Comparison of ENCODE assay signal across 1 fruit fly cellular context in genomic region chr3L:3410978-3411629, dm6.
TF ChIP-seq lines count a peak whose summit lies in the region.

No protein-coding gene starts in this region.

TF ChIP-seq in whole organism, embryonic, 481 proteins besides CTCF, POLR2A, EP300 and RAD21 (continued from another document):
- no peak for TF ChIP-seq Bgb (GFP tag; IDR thresholded peaks at IDR 0.05; lab: Robert Waterston, UW; ENCODE audit: partially characterized antibody)
- TF ChIP-seq CG7928 (GFP tag; optimal IDR thresholded peaks at IDR 0.05; lab: Kevin White, UChicago) = no peak
- TF ChIP-seq CG2116 (GFP tag; optimal IDR thresholded peaks at IDR 0.05; lab: Kevin White, UChicago) = no peak
- TF ChIP-seq CG13424 (tag; optimal IDR thresholded peaks at IDR 0.05; lab: Kevin White, UChicago) = no peak
- TF ChIP-seq Hmx (GFP tag; optimal IDR thresholded peaks at IDR 0.05; lab: Kevin White, UChicago) = no peak
- TF ChIP-seq CG18619 (GFP tag; optimal IDR thresholded peaks at IDR 0.05; lab: Kevin White, UChicago) = no peak
- TF ChIP-seq HHEX (GFP tag; optimal IDR thresholded peaks at IDR 0.05; lab: Kevin White, UChicago) = no peak
- TF ChIP-seq MESR4 (GFP tag; optimal IDR thresholded peaks at IDR 0.05; lab: Kevin White, UChicago) = no peak
- TF ChIP-seq twi (tag; optimal IDR thresholded peaks at IDR 0.05; lab: Kevin White, UChicago) = peak; percentile 60
- no peak for TF ChIP-seq CG11085 (GFP tag; IDR thresholded peaks at IDR 0.05; lab: Robert Waterston, UW)
- TF ChIP-seq bcd (GFP tag; optimal IDR thresholded peaks at IDR 0.05; lab: Kevin White, UChicago) = no peak
- TF ChIP-seq esg (GFP tag; conservative IDR thresholded peaks at IDR 0.05; lab: Robert Waterston, UW) = no peak
- TF ChIP-seq CG13775 (GFP tag; optimal IDR thresholded peaks at IDR 0.05; lab: Kevin White, UChicago) = no peak
- TF ChIP-seq Med (GFP tag; lab: Kevin White, UChicago) = peak; percentile 75
- TF ChIP-seq CG33213 (GFP tag; optimal IDR thresholded peaks at IDR 0.05; lab: Kevin White, UChicago) = no peak
- no peak for TF ChIP-seq grau (tag; optimal IDR thresholded peaks at IDR 0.05; lab: Kevin White, UChicago)
- no peak for TF ChIP-seq fd64A (GFP tag; optimal IDR thresholded peaks at IDR 0.05; lab: Kevin White, UChicago)
- no peak for TF ChIP-seq YL-1 (GFP tag; optimal IDR thresholded peaks at IDR 0.05; lab: Kevin White, UChicago)
- no peak for TF ChIP-seq ATbp (GFP tag; optimal IDR thresholded peaks at IDR 0.05; lab: Kevin White, UChicago)
- TF ChIP-seq D19A (tag; optimal IDR thresholded peaks at IDR 0.05; lab: Kevin White, UChicago) = no peak
- TF ChIP-seq chinmo (GFP tag; IDR thresholded peaks at IDR 0.05; lab: Robert Waterston, UW; ENCODE audit: partially characterized antibody) = 0 out of 4 replicates have a peak, but pooled peaks have one; percentile 33
- no peak for TF ChIP-seq D19B (GFP tag; optimal IDR thresholded peaks at IDR 0.05; lab: Kevin White, UChicago)
- TF ChIP-seq Sox100B (GFP tag; optimal IDR thresholded peaks at IDR 0.05; lab: Kevin White, UChicago) = no peak
- no peak for TF ChIP-seq sima (GFP tag; optimal IDR thresholded peaks at IDR 0.05; lab: Kevin White, UChicago)
- no peak for TF ChIP-seq CG12155 (GFP tag; optimal IDR thresholded peaks at IDR 0.05; lab: Kevin White, UChicago)
- TF ChIP-seq CG13894 (tag; optimal IDR thresholded peaks at IDR 0.05; lab: Kevin White, UChicago) = peak; percentile 73
- TF ChIP-seq CoRest (tag; optimal IDR thresholded peaks at IDR 0.05; lab: Kevin White, UChicago) = no peak
- TF ChIP-seq az2 (GFP tag; optimal IDR thresholded peaks at IDR 0.05; lab: Kevin White, UChicago) = no peak
- TF ChIP-seq fd96Cb (tag; optimal IDR thresholded peaks at IDR 0.05; lab: Kevin White, UChicago) = no peak
- no peak for TF ChIP-seq CG30403 (GFP tag; optimal IDR thresholded peaks at IDR 0.05; lab: Kevin White, UChicago)
- no peak for TF ChIP-seq CG9817 (tag; optimal IDR thresholded peaks at IDR 0.05; lab: Kevin White, UChicago)
- TF ChIP-seq gsb (GFP tag; IDR thresholded peaks at IDR 0.05; lab: Robert Waterston, UW) = no peak
- TF ChIP-seq h (optimal IDR thresholded peaks at IDR 0.05; lab: Kevin White, UChicago) = no peak
- no peak for TF ChIP-seq Nf-YC (tag; optimal IDR thresholded peaks at IDR 0.05; lab: Kevin White, UChicago)
- no peak for TF ChIP-seq phol (tag; optimal IDR thresholded peaks at IDR 0.05; lab: Kevin White, UChicago)
- TF ChIP-seq knrl (GFP tag; IDR thresholded peaks at IDR 0.05; lab: Robert Waterston, UW; ENCODE audit: partially characterized antibody) = no peak
- no peak for TF ChIP-seq CG4424 (GFP tag; optimal IDR thresholded peaks at IDR 0.05; lab: Kevin White, UChicago)
- TF ChIP-seq rib (GFP tag; IDR thresholded peaks at IDR 0.05; lab: Robert Waterston, UW) = no peak
- no peak for TF ChIP-seq lbe (GFP tag; optimal IDR thresholded peaks at IDR 0.05; lab: Kevin White, UChicago)
- no peak for TF ChIP-seq CG8089 (GFP tag; optimal IDR thresholded peaks at IDR 0.05; lab: Kevin White, UChicago)
- TF ChIP-seq CG16779 (GFP tag; IDR thresholded peaks at IDR 0.05; lab: Robert Waterston, UW) = 0 out of 2 replicates have a peak, but pooled peaks have one; percentile 44
- TF ChIP-seq CG12659 (GFP tag; optimal IDR thresholded peaks at IDR 0.05; lab: Kevin White, UChicago) = no peak
- TF ChIP-seq pros (GFP tag; optimal IDR thresholded peaks at IDR 0.05; lab: Kevin White, UChicago) = no peak
- TF ChIP-seq otp (GFP tag; IDR thresholded peaks at IDR 0.05; lab: Robert Waterston, UW) = no peak
- no peak for TF ChIP-seq row (GFP tag; IDR thresholded peaks at IDR 0.05; lab: Robert Waterston, UW)
- TF ChIP-seq CG9437 (GFP tag; optimal IDR thresholded peaks at IDR 0.05; lab: Kevin White, UChicago) = no peak
- TF ChIP-seq CG2712 (tag; optimal IDR thresholded peaks at IDR 0.05; lab: Kevin White, UChicago) = no peak
- TF ChIP-seq Atf3 (GFP tag; optimal IDR thresholded peaks at IDR 0.05; lab: Kevin White, UChicago) = no peak
- 0 out of 3 replicates have a peak, but pooled peaks have one; percentile 26 for TF ChIP-seq ci (GFP tag; IDR thresholded peaks at IDR 0.05; lab: Robert Waterston, UW)
- no peak for TF ChIP-seq Optix (GFP tag; IDR thresholded peaks at IDR 0.05; lab: Robert Waterston, UW)
- no peak for TF ChIP-seq fd3F (GFP tag; optimal IDR thresholded peaks at IDR 0.05; lab: Kevin White, UChicago)
- TF ChIP-seq chn (GFP tag; optimal IDR thresholded peaks at IDR 0.05; lab: Kevin White, UChicago) = no peak
- no peak for TF ChIP-seq B-H1 (GFP tag; IDR thresholded peaks at IDR 0.05; lab: Robert Waterston, UW)
- no peak for TF ChIP-seq CG34376 (GFP tag; optimal IDR thresholded peaks at IDR 0.05; lab: Kevin White, UChicago)
- TF ChIP-seq CG5180 (GFP tag; optimal IDR thresholded peaks at IDR 0.05; lab: Kevin White, UChicago) = no peak
- peak; percentile 9 for TF ChIP-seq zen (tag; optimal IDR thresholded peaks at IDR 0.05; lab: Kevin White, UChicago)
- TF ChIP-seq Lhr (GFP tag; optimal IDR thresholded peaks at IDR 0.05; lab: Kevin White, UChicago) = no peak
- no peak for TF ChIP-seq Fer3 (tag; optimal IDR thresholded peaks at IDR 0.05; lab: Kevin White, UChicago)
- no peak for TF ChIP-seq jigr1 (GFP tag; IDR thresholded peaks at IDR 0.05; lab: Robert Waterston, UW)
- peak; percentile 28 for TF ChIP-seq CG15479 (GFP tag; optimal IDR thresholded peaks at IDR 0.05; lab: Kevin White, UChicago)
- TF ChIP-seq sqz (GFP tag; optimal IDR thresholded peaks at IDR 0.05; lab: Kevin White, UChicago) = no peak
- TF ChIP-seq abd-A (tag; optimal IDR thresholded peaks at IDR 0.05; lab: Kevin White, UChicago) = peak; percentile 86
- TF ChIP-seq zf30C (GFP tag; optimal IDR thresholded peaks at IDR 0.05; lab: Kevin White, UChicago) = no peak
- no peak for TF ChIP-seq ERR (GFP tag; optimal IDR thresholded peaks at IDR 0.05; lab: Kevin White, UChicago)
- peak; percentile 70 for TF ChIP-seq sr (GFP tag; IDR thresholded peaks at IDR 0.05; lab: Robert Waterston, UW)
- peak; percentile 68 for TF ChIP-seq cg (GFP tag; optimal IDR thresholded peaks at IDR 0.05; lab: Kevin White, UChicago)
- TF ChIP-seq Mrtf (GFP tag; IDR thresholded peaks at IDR 0.05; lab: Robert Waterston, UW) = no peak
- TF ChIP-seq CG1602 (GFP tag; optimal IDR thresholded peaks at IDR 0.05; lab: Kevin White, UChicago) = no peak
- TF ChIP-seq TFAM (GFP tag; optimal IDR thresholded peaks at IDR 0.05; lab: Kevin White, UChicago) = no peak
- TF ChIP-seq nmo (GFP tag; optimal IDR thresholded peaks at IDR 0.05; lab: Kevin White, UChicago) = no peak
- no peak for TF ChIP-seq Opbp (GFP tag; IDR thresholded peaks at IDR 0.05; lab: Robert Waterston, UW; ENCODE audit: partially characterized antibody)
- TF ChIP-seq toy (GFP tag; IDR thresholded peaks at IDR 0.05; lab: Robert Waterston, UW) = no peak
- no peak for TF ChIP-seq CG15073 (GFP tag; optimal IDR thresholded peaks at IDR 0.05; lab: Kevin White, UChicago)
- TF ChIP-seq sd (tag; optimal IDR thresholded peaks at IDR 0.05; lab: Kevin White, UChicago) = peak; percentile 28
- TF ChIP-seq CG18262 (tag; optimal IDR thresholded peaks at IDR 0.05; lab: Kevin White, UChicago) = no peak
- TF ChIP-seq Doc3 (GFP tag; IDR thresholded peaks at IDR 0.05; lab: Robert Waterston, UW; ENCODE audit: partially characterized antibody) = no peak
- no peak for TF ChIP-seq Side (GFP tag; optimal IDR thresholded peaks at IDR 0.05; lab: Kevin White, UChicago)
- TF ChIP-seq vfl (GFP tag; optimal IDR thresholded peaks at IDR 0.05; lab: Kevin White, UChicago) = no peak
- TF ChIP-seq CG12769 (tag; optimal IDR thresholded peaks at IDR 0.05; lab: Kevin White, UChicago) = no peak
- no peak for TF ChIP-seq wdn (GFP tag; IDR thresholded peaks at IDR 0.05; lab: Robert Waterston, UW)
- no peak; the same call in 1 of the 2 replicates for TF ChIP-seq CG32767 (GFP tag; IDR thresholded peaks at IDR 0.05; lab: Robert Waterston, UW)
- no peak for TF ChIP-seq CG8924 (tag; optimal IDR thresholded peaks at IDR 0.05; lab: Kevin White, UChicago)
- no peak for TF ChIP-seq CG10147 (GFP tag; optimal IDR thresholded peaks at IDR 0.05; lab: Kevin White, UChicago)
- no peak for TF ChIP-seq ken (GFP tag; IDR thresholded peaks at IDR 0.05; lab: Robert Waterston, UW)
- TF ChIP-seq cas (GFP tag; IDR thresholded peaks at IDR 0.05; lab: Robert Waterston, UW) = no peak
- TF ChIP-seq Kr (GFP tag; optimal IDR thresholded peaks at IDR 0.05; lab: Kevin White, UChicago) = no peak
- TF ChIP-seq maf-S (GFP tag; optimal IDR thresholded peaks at IDR 0.05; lab: Kevin White, UChicago) = no peak
- no peak for TF ChIP-seq CG34422 (GFP tag; IDR thresholded peaks at IDR 0.05; lab: Robert Waterston, UW)
- TF ChIP-seq org-1 (GFP tag; optimal IDR thresholded peaks at IDR 0.05; lab: Kevin White, UChicago) = no peak
- no peak for TF ChIP-seq CG12744 (GFP tag; optimal IDR thresholded peaks at IDR 0.05; lab: Kevin White, UChicago)
- no peak for TF ChIP-seq Dip2 (GFP tag; IDR thresholded peaks at IDR 0.05; lab: Robert Waterston, UW)
- TF ChIP-seq Drgx (GFP tag; IDR thresholded peaks at IDR 0.05; lab: Robert Waterston, UW) = no peak
- no peak for TF ChIP-seq CG9876 (GFP tag; optimal IDR thresholded peaks at IDR 0.05; lab: Kevin White, UChicago)
- no peak for TF ChIP-seq CG6254 (GFP tag; optimal IDR thresholded peaks at IDR 0.05; lab: Kevin White, UChicago)
- no peak for TF ChIP-seq NC2β (GFP tag; optimal IDR thresholded peaks at IDR 0.05; lab: Kevin White, UChicago)
- TF ChIP-seq Sox102F (GFP tag; optimal IDR thresholded peaks at IDR 0.05; lab: Kevin White, UChicago) = no peak
- no peak for TF ChIP-seq CG30020 (tag; optimal IDR thresholded peaks at IDR 0.05; lab: Kevin White, UChicago)
- no peak for TF ChIP-seq Ets65A (GFP tag; lab: Kevin White, UChicago)
- TF ChIP-seq grn (GFP tag; optimal IDR thresholded peaks at IDR 0.05; lab: Kevin White, UChicago) = no peak
- TF ChIP-seq CG10431 (GFP tag; optimal IDR thresholded peaks at IDR 0.05; lab: Kevin White, UChicago) = no peak
- TF ChIP-seq Adf1 (GFP tag; IDR thresholded peaks at IDR 0.05; lab: Robert Waterston, UW) = peak; percentile 89
- no peak for TF ChIP-seq CG34224 (GFP tag; IDR thresholded peaks at IDR 0.05; lab: Robert Waterston, UW; ENCODE audit: partially characterized antibody)
- no peak for TF ChIP-seq CG11504 (tag; optimal IDR thresholded peaks at IDR 0.05; lab: Kevin White, UChicago)
- no peak for TF ChIP-seq zfh2 (GFP tag; optimal IDR thresholded peaks at IDR 0.05; lab: Kevin White, UChicago)
- TF ChIP-seq C15 (GFP tag; IDR thresholded peaks at IDR 0.05; lab: Robert Waterston, UW) = no peak
- no peak for TF ChIP-seq chm (GFP tag; IDR thresholded peaks at IDR 0.05; lab: Robert Waterston, UW)
- TF ChIP-seq BtbVII (GFP tag; optimal IDR thresholded peaks at IDR 0.05; lab: Kevin White, UChicago) = no peak
- no peak for TF ChIP-seq NfI (GFP tag; optimal IDR thresholded peaks at IDR 0.05; lab: Kevin White, UChicago)
- TF ChIP-seq CG10543 (GFP tag; optimal IDR thresholded peaks at IDR 0.05; lab: Kevin White, UChicago) = no peak
- no peak for TF ChIP-seq CG18764 (GFP tag; optimal IDR thresholded peaks at IDR 0.05; lab: Kevin White, UChicago)
- TF ChIP-seq lola (GFP tag; optimal IDR thresholded peaks at IDR 0.05; lab: Kevin White, UChicago) = no peak
- no peak for TF ChIP-seq gfzf (GFP tag; optimal IDR thresholded peaks at IDR 0.05; lab: Kevin White, UChicago)
- peak; percentile 66; the same call in 1 of the 3 replicates for TF ChIP-seq CG2199 (GFP tag; IDR thresholded peaks at IDR 0.05; lab: Robert Waterston, UW)
- TF ChIP-seq Hr51 (GFP tag; optimal IDR thresholded peaks at IDR 0.05; lab: Kevin White, UChicago) = no peak
- no peak for TF ChIP-seq CG4282 (GFP tag; optimal IDR thresholded peaks at IDR 0.05; lab: Kevin White, UChicago)
- TF ChIP-seq gsb-n (tag; optimal IDR thresholded peaks at IDR 0.05; lab: Kevin White, UChicago) = no peak
- TF ChIP-seq crol (GFP tag; IDR thresholded peaks at IDR 0.05; lab: Robert Waterston, UW) = no peak
- TF ChIP-seq nau (GFP tag; optimal IDR thresholded peaks at IDR 0.05; lab: Kevin White, UChicago) = peak; percentile 30
- TF ChIP-seq CG13624 (GFP tag; optimal IDR thresholded peaks at IDR 0.05; lab: Kevin White, UChicago) = no peak
- TF ChIP-seq Tbp (GFP tag; optimal IDR thresholded peaks at IDR 0.05; lab: Kevin White, UChicago) = no peak
- no peak for TF ChIP-seq eyg (GFP tag; optimal IDR thresholded peaks at IDR 0.05; lab: Kevin White, UChicago)
- TF ChIP-seq pfk (GFP tag; optimal IDR thresholded peaks at IDR 0.05; lab: Kevin White, UChicago) = no peak
- TF ChIP-seq repo (GFP tag; optimal IDR thresholded peaks at IDR 0.05; lab: Kevin White, UChicago) = no peak
- TF ChIP-seq H15 (GFP tag; IDR thresholded peaks at IDR 0.05; lab: Robert Waterston, UW) = no peak
- no peak for TF ChIP-seq CG6854 (GFP tag; optimal IDR thresholded peaks at IDR 0.05; lab: Kevin White, UChicago)
- TF ChIP-seq dm (GFP tag; optimal IDR thresholded peaks at IDR 0.05; lab: Kevin White, UChicago) = no peak
